Fruit fly (Drosophila melanogaster) whole organism, prepupa: ENCODE measurements around the gene CG43090.
A peak's percentile ranks its signal among the peaks of the same experiment; 100 is the strongest.

ENCODE experiments used
- CG10631 ChIP-seq: fragments of 200-800 bp; sonication (Bioruptor generic); optimal IDR thresholded peaks from 2 replicates; lab custom pipeline; 2016; ENCODE audit warnings: missing biosample characterization, missing genetic modification characterization
- CG11902 ChIP-seq: fragments of 200-800 bp; sonication (Bioruptor generic); optimal IDR thresholded peaks from 3 replicates; lab custom pipeline; 2016; ENCODE audit warnings: missing biosample characterization, missing genetic modification characterization
- CG1621 ChIP-seq: fragments of 200-800 bp; sonication (Bioruptor generic); optimal IDR thresholded peaks from 3 replicates; lab custom pipeline; 2018; ENCODE audit warnings: missing biosample characterization, mild to moderate bottlenecking, missing genetic modification characterization
- CG16779 ChIP-seq: fragments of 200-800 bp; sonication (Bioruptor generic); optimal IDR thresholded peaks from 3 replicates; lab custom pipeline; 2017; ENCODE audit warnings: missing biosample characterization, mild to moderate bottlenecking, missing genetic modification characterization
- CG3032 ChIP-seq: fragments of 200-800 bp; optimal IDR thresholded peaks from 2 replicates; lab custom pipeline; 2019; ENCODE audit warnings: missing biosample characterization, mild to moderate bottlenecking, missing genetic modification characterization, moderate library complexity
- CG31627 ChIP-seq: fragments of 200-800 bp; sonication (Bioruptor generic); optimal IDR thresholded peaks from 3 replicates; lab custom pipeline; 2016; ENCODE audit warnings: missing biosample characterization, missing genetic modification characterization
- CG32006 ChIP-seq: fragments of 200-800 bp; sonication (Bioruptor generic); optimal IDR thresholded peaks from 3 replicates; lab custom pipeline; 2017; ENCODE audit warnings: missing biosample characterization, mild to moderate bottlenecking, missing genetic modification characterization
- CG34406 ChIP-seq: fragments of 200-800 bp; sonication (Bioruptor generic); optimal IDR thresholded peaks from 3 replicates; lab custom pipeline; 2016; ENCODE audit warnings: missing biosample characterization, missing genetic modification characterization
- CG4318 ChIP-seq: fragments of 200-800 bp; sonication (Bioruptor generic); optimal IDR thresholded peaks from 3 replicates; lab custom pipeline; 2017; ENCODE audit warnings: missing biosample characterization, mild to moderate bottlenecking, missing genetic modification characterization
- CG6163 ChIP-seq: fragments of 200-800 bp; sonication (Bioruptor generic); IDR thresholded peaks from 3 replicates; pipeline ENCODE4 v1.3.6; 2022; ENCODE audit warnings: missing biosample characterization, missing genetic modification characterization
- CG6792 ChIP-seq: fragments of 200-800 bp; sonication (Bioruptor generic); optimal IDR thresholded peaks from 3 replicates; lab custom pipeline; 2016; ENCODE audit warnings: missing biosample characterization, missing genetic modification characterization
- CG6808 ChIP-seq: fragments of 200-800 bp; sonication (Bioruptor generic); optimal IDR thresholded peaks from 3 replicates; lab custom pipeline; 2017; ENCODE audit warnings: missing biosample characterization, missing genetic modification characterization, mild to moderate bottlenecking, moderate library complexity, missing genetic modification reagents
- CG6854 ChIP-seq: fragments of 200-800 bp; sonication (Bioruptor generic); optimal IDR thresholded peaks from 2 replicates; lab custom pipeline; 2017; ENCODE audit warnings: missing biosample characterization, mild to moderate bottlenecking, missing genetic modification characterization
- CG8119 ChIP-seq: fragments of 200-800 bp; sonication (Bioruptor generic); IDR thresholded peaks from 3 replicates; pipeline ENCODE4 v1.3.6; 2022; ENCODE audit warnings: missing biosample characterization, missing genetic modification characterization
- CG9139 ChIP-seq: fragments of 200-800 bp; sonication (Bioruptor generic); optimal IDR thresholded peaks from 3 replicates; lab custom pipeline; 2017; ENCODE audit warnings: missing biosample characterization, mild to moderate bottlenecking, missing genetic modification characterization
- Eip78C ChIP-seq: fragments of 200-800 bp; sonication (Bioruptor generic); peaks from one replicate; lab custom pipeline; 2016; ENCODE audit warnings: missing biosample characterization, missing genetic modification characterization
- Ets21C ChIP-seq: fragments of 200-800 bp; sonication (Bioruptor generic); optimal IDR thresholded peaks from 3 replicates; lab custom pipeline; 2016; ENCODE audit warnings: missing biosample characterization, missing genetic modification characterization
- Ets96B ChIP-seq: fragments of 200-800 bp; optimal IDR thresholded peaks from 2 replicates; lab custom pipeline; 2019; ENCODE audit warnings: missing biosample characterization, mild to moderate bottlenecking, missing genetic modification characterization, moderate library complexity
- Hr38 ChIP-seq: sonication (Bioruptor generic); optimal IDR thresholded peaks from 2 replicates; lab custom pipeline; 2016; ENCODE audit warnings: missing biosample characterization, missing genetic modification characterization
- Lpt ChIP-seq: fragments of 200-800 bp; sonication (Bioruptor generic); optimal IDR thresholded peaks from 3 replicates; lab custom pipeline; 2016; ENCODE audit warnings: missing biosample characterization, missing genetic modification characterization
- Met ChIP-seq: fragments of 200-800 bp; sonication (Bioruptor generic); optimal IDR thresholded peaks from 3 replicates; lab custom pipeline; 2016; ENCODE audit warnings: missing biosample characterization, missing genetic modification characterization
- OdsH ChIP-seq: fragments of 200-800 bp; sonication (Bioruptor generic); optimal IDR thresholded peaks from 3 replicates; lab custom pipeline; 2016; ENCODE audit warnings: missing biosample characterization, missing genetic modification characterization
- Sox14 ChIP-seq: fragments of 200-800 bp; sonication (Bioruptor generic); optimal IDR thresholded peaks from 3 replicates; lab custom pipeline; 2016; ENCODE audit warnings: missing biosample characterization, missing genetic modification characterization
- acj6 ChIP-seq: fragments of 200-800 bp; sonication (Bioruptor generic); optimal IDR thresholded peaks from 3 replicates; lab custom pipeline; 2016; ENCODE audit warnings: missing biosample characterization, missing genetic modification characterization
- fd59A ChIP-seq: fragments of 200-800 bp; sonication (Bioruptor generic); optimal IDR thresholded peaks from 2 replicates; lab custom pipeline; 2017; ENCODE audit warnings: missing biosample characterization, mild to moderate bottlenecking, missing genetic modification characterization, missing genetic modification reagents
- lz ChIP-seq: fragments of 200-800 bp; sonication (Bioruptor generic); optimal IDR thresholded peaks from 3 replicates; lab custom pipeline; 2016; ENCODE audit warnings: missing biosample characterization, missing genetic modification characterization
- net ChIP-seq: fragments of 200-800 bp; sonication (Bioruptor generic); optimal IDR thresholded peaks from 3 replicates; lab custom pipeline; 2016; ENCODE audit warnings: missing biosample characterization, missing genetic modification characterization
- salr ChIP-seq, 2 experiments: fragments of 200-800 bp; sonication (Bioruptor generic); optimal IDR thresholded peaks; 3 replicates each; lab custom pipeline; 2016 to 2018; ENCODE audit warnings: missing biosample characterization in 2 of 2, missing genetic modification characterization in 2 of 2, mild to moderate bottlenecking in 1 of 2
- spab ChIP-seq: fragments of 200-800 bp; sonication (Bioruptor generic); optimal IDR thresholded peaks from 2 replicates; lab custom pipeline; 2017; ENCODE audit warnings: missing biosample characterization, mild to moderate bottlenecking, missing genetic modification characterization, missing genetic modification reagents
- ss ChIP-seq, 2 experiments: fragments of 200-800 bp; sonication (Bioruptor generic); optimal IDR thresholded peaks; 2 replicates in 1 of 2; 3 replicates in 1 of 2; lab custom pipeline; 2017 to 2018; ENCODE audit warnings: mild to moderate bottlenecking in 2 of 2, missing biosample characterization in 2 of 2, missing genetic modification characterization in 2 of 2, moderate library complexity in 1 of 2
- svp ChIP-seq: fragments of 200-800 bp; sonication (Bioruptor generic); peaks from one replicate; lab custom pipeline; 2016; ENCODE audit warnings: missing biosample characterization, missing genetic modification characterization
- topi ChIP-seq: fragments of 200-800 bp; sonication (Bioruptor generic); optimal IDR thresholded peaks from 3 replicates; lab custom pipeline; 2016; ENCODE audit warnings: missing biosample characterization, missing genetic modification characterization
- vri ChIP-seq: fragments of 200-800 bp; sonication (Bioruptor generic); optimal IDR thresholded peaks from 3 replicates; lab custom pipeline; 2016; ENCODE audit warnings: missing biosample characterization, mild to moderate bottlenecking, missing genetic modification characterization

The CG43090 gene

DNA sequence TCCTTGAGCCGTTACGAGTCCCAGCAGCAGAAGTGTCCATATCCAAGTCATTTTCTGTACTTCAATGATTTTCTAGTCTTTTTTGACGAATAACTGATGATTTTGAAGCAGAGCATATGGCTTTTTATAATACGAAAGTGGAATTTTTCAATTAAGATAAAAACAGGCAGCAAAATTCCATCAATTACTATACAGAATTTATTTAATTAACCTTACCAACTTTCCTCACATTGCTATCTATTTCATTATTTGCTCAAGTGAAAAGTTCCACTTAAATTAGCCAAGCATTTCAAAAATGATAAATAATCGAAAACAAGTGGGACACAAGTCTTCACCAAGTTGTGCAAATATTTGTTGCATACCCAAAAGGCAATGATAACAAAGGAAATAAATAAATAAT, at the start of gene CG43090:
CG43090 (minus strand) TSS at position 101 of the 400 bp plus-strand sequence.
- no peak for TF ChIP-seq CG3032
- TF ChIP-seq CG8119 (GFP tag; lab: Robert Waterston, UW): no peak
- no peak for TF ChIP-seq Hr38 (GFP tag; lab: Kevin White, UChicago)
- no peak for TF ChIP-seq Lpt (GFP tag; lab: Kevin White, UChicago)
- no peak for TF ChIP-seq svp (GFP tag; lab: Kevin White, UChicago)
- TF ChIP-seq fd59A (GFP tag; lab: Kevin White, UChicago): no peak
- no peak for TF ChIP-seq lz (GFP tag; lab: Kevin White, UChicago)
- TF ChIP-seq vri (GFP tag; lab: Kevin White, UChicago): no peak
- no peak for TF ChIP-seq CG4318 (GFP tag; lab: Kevin White, UChicago)
- no peak for TF ChIP-seq OdsH (GFP tag; lab: Kevin White, UChicago)
- TF ChIP-seq net (GFP tag; lab: Kevin White, UChicago): no peak
- TF ChIP-seq CG10631 (GFP tag; lab: Kevin White, UChicago): no peak

DNA sequence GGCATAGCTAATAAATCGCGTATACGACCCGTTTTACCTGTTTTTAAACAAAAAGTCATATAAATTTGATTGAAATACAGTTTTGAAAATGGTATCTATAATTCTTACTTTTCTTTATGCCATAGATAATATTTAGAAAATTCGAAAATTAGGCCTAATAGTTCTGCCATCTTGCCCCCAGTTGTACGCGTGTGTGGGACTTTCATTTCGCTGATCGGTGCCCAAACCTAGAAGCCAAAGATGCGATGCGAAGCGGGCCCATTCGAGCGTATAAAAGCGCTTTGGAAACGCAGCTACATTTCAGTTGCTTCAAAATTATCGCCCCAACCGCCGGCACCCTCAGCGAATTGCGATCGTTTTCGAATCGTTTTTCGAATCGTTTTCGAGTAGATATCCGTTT, 37.3 kb upstream of the CG43090 start, which contains the start of gene CG14445:
CG14445 (plus strand) TSS at position 301 of the 400 bp plus-strand sequence.
- TF ChIP-seq CG9139 (GFP tag; lab: Kevin White, UChicago) (no peak), CG6792 (GFP tag; lab: Kevin White, UChicago) (no peak), lz (GFP tag; lab: Kevin White, UChicago) (no peak), fd59A (GFP tag; lab: Kevin White, UChicago) (no peak), Hr38 (GFP tag; lab: Kevin White, UChicago) (no peak), Eip78C (GFP tag; lab: Kevin White, UChicago) (no peak), CG11902 (GFP tag; lab: Kevin White, UChicago) (no peak), CG32006 (GFP tag; lab: Kevin White, UChicago) (no peak), OdsH (GFP tag; lab: Kevin White, UChicago) (no peak), salr (GFP tag; optimal IDR thresholded peaks at IDR 0.05; lab: Kevin White, UChicago) (no peak), Lpt (GFP tag; lab: Kevin White, UChicago) (no peak), ss (GFP tag; optimal IDR thresholded peaks at IDR 0.05; lab: Kevin White, UChicago) (no peak), spab (GFP tag; lab: Kevin White, UChicago) (no peak), topi (GFP tag; lab: Kevin White, UChicago) (no peak), CG10631 (GFP tag; lab: Kevin White, UChicago) (no peak), CG6163 (no peak)
- TF ChIP-seq, all 60 proteins: peak for 0

DNA sequence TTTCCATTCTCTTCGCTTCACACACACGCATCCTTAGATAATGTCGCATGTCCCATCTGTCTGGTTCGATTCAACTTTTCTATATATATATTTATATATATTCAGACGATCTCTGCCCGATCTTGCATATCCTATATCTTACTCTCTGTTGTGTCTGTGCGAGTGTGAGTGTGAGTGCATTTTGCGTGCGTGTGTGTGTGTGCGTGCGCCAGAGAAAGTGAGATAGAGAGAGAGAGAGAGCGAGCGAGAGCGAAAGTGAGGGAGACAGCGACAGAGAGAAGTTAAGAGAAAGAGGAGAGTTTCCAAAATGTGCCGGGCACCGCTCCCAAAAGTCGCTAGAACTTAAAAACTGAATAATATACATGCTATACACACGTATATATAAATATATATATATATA, 32.1 kb upstream of the CG43090 start:
- TF ChIP-seq CG1621 (tag; lab: Kevin White, UChicago) (no peak), Ets96B (tag; lab: Kevin White, UChicago) (no peak), CG31627 (GFP tag; lab: Kevin White, UChicago) (no peak), fd59A (GFP tag; lab: Kevin White, UChicago) (no peak), CG34406 (GFP tag; lab: Kevin White, UChicago) (no peak), CG6808 (GFP tag; lab: Kevin White, UChicago) (no peak), CG6854 (GFP tag; lab: Kevin White, UChicago) (no peak), Met (no peak), acj6 (no peak), CG16779 (tag; lab: Kevin White, UChicago) (no peak), Ets21C (GFP tag; lab: Kevin White, UChicago) (no peak)

DNA sequence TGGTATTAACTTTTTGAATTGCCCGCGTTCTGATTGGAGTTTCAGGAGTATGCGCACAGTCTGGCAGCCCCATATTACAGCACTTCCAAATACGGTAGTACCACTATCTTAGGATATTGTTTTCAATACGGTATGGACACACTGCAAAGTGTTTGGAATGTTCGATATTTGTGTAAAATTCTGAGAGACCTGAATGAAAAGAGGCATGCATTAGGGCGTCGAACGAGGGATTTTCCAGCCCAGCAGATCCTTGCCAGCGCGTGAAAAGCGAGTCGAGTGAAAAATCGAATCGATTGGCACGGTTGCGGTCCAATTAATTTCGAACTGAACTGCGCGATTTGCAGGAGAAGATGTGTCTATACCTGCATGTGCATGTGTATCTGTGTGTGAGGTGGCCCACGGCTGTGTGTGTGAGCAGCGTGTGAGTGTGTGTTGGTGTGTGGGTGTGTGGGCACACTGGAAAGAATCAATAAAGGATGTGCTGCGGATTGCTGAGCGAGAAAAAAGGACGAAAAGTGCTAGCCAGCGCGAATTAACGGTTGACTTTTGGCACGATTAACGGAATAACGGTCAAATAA, 25.9 kb upstream of the CG43090 start, which contains the start of gene dtn:
dtn (plus strand) TSS at position 176 of the 578 bp plus-strand sequence.
- TF ChIP-seq CG8119 (GFP tag; lab: Robert Waterston, UW) (peak; percentile 17; the same call in 1 of the 3 replicates), Sox14 (GFP tag; lab: Kevin White, UChicago) (no peak)
